Fruit fly (Drosophila melanogaster): ENCODE data around the gene CG4393.

Gene CG4393

DNA sequence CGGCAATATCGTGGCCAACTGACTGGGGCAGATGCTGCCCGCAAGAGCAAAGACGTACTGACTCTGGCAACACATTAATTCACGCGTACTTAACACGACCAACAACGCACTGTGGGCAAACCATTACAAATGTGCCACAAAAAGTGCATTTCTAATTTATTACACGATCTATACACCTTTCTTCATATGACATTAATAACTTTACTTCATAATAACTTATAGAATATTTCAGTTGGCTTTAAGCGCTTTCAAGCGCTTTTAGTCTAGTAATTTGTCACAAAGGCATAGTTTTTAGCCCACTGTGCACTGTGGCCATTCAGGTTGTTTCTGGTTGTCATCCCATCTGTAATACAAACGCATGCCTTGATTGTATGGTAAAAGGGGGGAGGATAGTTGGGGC is 16.3 kb downstream of the CG4393 start (continued):
- TF ChIP-seq fd85E (GFP tag; optimal IDR thresholded peaks at IDR 0.05) (no peak), net (GFP tag; optimal IDR thresholded peaks at IDR 0.05) (no peak), CG10669 (GFP tag; optimal IDR thresholded peaks at IDR 0.05) (no peak), salr (GFP tag; optimal IDR thresholded peaks at IDR 0.05) (peak in 1 of 2 experiments; percentile 28), Hr39 (GFP tag; optimal IDR thresholded peaks at IDR 0.05) (peak; percentile 5), CG11294 (GFP tag; IDR thresholded peaks at IDR 0.05) (no peak), Blimp-1 (GFP tag; optimal IDR thresholded peaks at IDR 0.05) (no peak), vri (GFP tag; optimal IDR thresholded peaks at IDR 0.05) (no peak), CG7368 (GFP tag; optimal IDR thresholded peaks at IDR 0.05) (no peak), CG3032 (tag; optimal IDR thresholded peaks at IDR 0.05) (peak; percentile 2), Eip93F (GFP tag; optimal IDR thresholded peaks at IDR 0.05) (no peak), Eip75B (GFP tag; optimal IDR thresholded peaks at IDR 0.05) (no peak)

DNA sequence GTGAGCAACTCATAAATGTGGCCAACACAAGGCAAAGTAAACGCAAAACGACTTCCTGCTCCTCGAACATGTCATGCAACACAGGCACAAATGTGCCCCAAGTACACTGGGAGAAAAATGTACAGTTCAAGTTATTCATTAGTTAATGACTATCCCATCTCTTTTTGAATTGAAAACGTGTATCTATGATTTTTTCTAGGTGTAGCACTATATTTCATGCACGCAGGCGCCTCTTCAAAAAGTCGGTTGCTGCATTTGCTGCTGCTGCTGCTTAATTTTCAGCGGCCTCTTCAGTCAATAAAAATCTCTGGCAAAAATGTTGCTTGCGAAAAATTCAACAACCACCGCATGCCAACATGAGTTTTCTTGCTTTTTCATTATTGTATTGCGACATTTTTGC is 17.0 kb downstream of the CG4393 start:
- TF ChIP-seq svp (GFP tag) (no peak), CG6808 (GFP tag; optimal IDR thresholded peaks at IDR 0.05) (no peak), Sox15 (GFP tag; optimal IDR thresholded peaks at IDR 0.05) (no peak), CG10631 (GFP tag; optimal IDR thresholded peaks at IDR 0.05) (no peak), Hr4 (GFP tag; optimal IDR thresholded peaks at IDR 0.05) (peak; percentile 52), dsx (GFP tag; optimal IDR thresholded peaks at IDR 0.05; ENCODE audit: poor library complexity, severe bottlenecking) (no peak), net (GFP tag; optimal IDR thresholded peaks at IDR 0.05) (no peak), CG1621 (tag; optimal IDR thresholded peaks at IDR 0.05) (no peak), CG8319 (GFP tag; optimal IDR thresholded peaks at IDR 0.05) (no peak), Eip78C (GFP tag) (peak; percentile 39), fd59A (GFP tag; optimal IDR thresholded peaks at IDR 0.05) (no peak), CG7368 (GFP tag; optimal IDR thresholded peaks at IDR 0.05) (no peak), Gug (GFP tag; IDR thresholded peaks at IDR 0.05) (no peak), acj6 (GFP tag; optimal IDR thresholded peaks at IDR 0.05) (no peak), CG3032 (tag; optimal IDR thresholded peaks at IDR 0.05) (no peak), salr (GFP tag; optimal IDR thresholded peaks at IDR 0.05) (no peak), OdsH (GFP tag; optimal IDR thresholded peaks at IDR 0.05) (no peak), CG11902 (GFP tag; optimal IDR thresholded peaks at IDR 0.05) (no peak), CG31627 (GFP tag; optimal IDR thresholded peaks at IDR 0.05) (no peak), CG34406 (GFP tag; optimal IDR thresholded peaks at IDR 0.05) (no peak), Met (GFP tag; optimal IDR thresholded peaks at IDR 0.05) (no peak), vri (GFP tag; optimal IDR thresholded peaks at IDR 0.05) (no peak), Eip75B (GFP tag; optimal IDR thresholded peaks at IDR 0.05) (no peak), CG3919 (GFP tag; optimal IDR thresholded peaks at IDR 0.05) (no peak), Sox14 (GFP tag; optimal IDR thresholded peaks at IDR 0.05) (no peak), CG32006 (GFP tag; optimal IDR thresholded peaks at IDR 0.05) (peak; percentile 52), Ets96B (tag; optimal IDR thresholded peaks at IDR 0.05) (peak; percentile 1), Eip93F (GFP tag; optimal IDR thresholded peaks at IDR 0.05) (no peak), CG9139 (GFP tag; optimal IDR thresholded peaks at IDR 0.05) (no peak), CG10669 (GFP tag; optimal IDR thresholded peaks at IDR 0.05) (no peak), CG8119 (GFP tag; IDR thresholded peaks at IDR 0.05) (peak; percentile 34; the same call in 1 of the 3 replicates), CG6163 (GFP tag; IDR thresholded peaks at IDR 0.05) (peak; percentile 64), CG6854 (GFP tag; optimal IDR thresholded peaks at IDR 0.05) (no peak), Sox102F (GFP tag; optimal IDR thresholded peaks at IDR 0.05) (no peak), lz (GFP tag; optimal IDR thresholded peaks at IDR 0.05) (no peak), spab (GFP tag; optimal IDR thresholded peaks at IDR 0.05) (no peak), eg (GFP tag; IDR thresholded peaks at IDR 0.05) (peak; percentile 58; the same call in 1 of the 3 replicates), esn (GFP tag; optimal IDR thresholded peaks at IDR 0.05) (no peak), Lpt (GFP tag; optimal IDR thresholded peaks at IDR 0.05) (no peak), Hr39 (GFP tag; optimal IDR thresholded peaks at IDR 0.05) (no peak), ss (GFP tag; optimal IDR thresholded peaks at IDR 0.05) (peak in 1 of 2 experiments; percentile 12), CG4318 (GFP tag; optimal IDR thresholded peaks at IDR 0.05) (no peak), CG6792 (GFP tag; optimal IDR thresholded peaks at IDR 0.05) (no peak), fd85E (GFP tag; optimal IDR thresholded peaks at IDR 0.05) (no peak), fkh (GFP tag; optimal IDR thresholded peaks at IDR 0.05) (no peak), Blimp-1 (GFP tag; optimal IDR thresholded peaks at IDR 0.05) (no peak), topi (GFP tag; optimal IDR thresholded peaks at IDR 0.05) (no peak), CG15336 (GFP tag; IDR thresholded peaks at IDR 0.05) (peak; percentile 54)

Data from whole organism, prepupa.